Worm (Caenorhabditis elegans) whole organism, midembryonic: Measurements from ENCODE around the gene str-118.

Experiments used
- T22C8.4 ChIP-seq: fragments of 200-800 bp; sonication (Bioruptor generic); IDR thresholded peaks from 2 replicates; pipeline ENCODE4 v1.3.6; 2022; ENCODE audit warnings: missing genetic modification characterization, missing compliant biosample characterization
- flt-1 ChIP-seq: fragments of 200-800 bp; sonication (Bioruptor generic); IDR thresholded peaks from 2 replicates; pipeline ENCODE4 v1.3.6; 2022; ENCODE audit warnings: missing genetic modification characterization, missing compliant biosample characterization
- klf-2 ChIP-seq: fragments of 200-800 bp; sonication (Bioruptor generic); conservative IDR thresholded peaks from 2 replicates; pipeline ENCODE4 v1.3.6; 2022; ENCODE audit warnings: missing genetic modification reagents, missing genetic modification characterization, missing compliant biosample characterization
- ref-1 ChIP-seq: fragments of 200-800 bp; sonication (Bioruptor generic); conservative IDR thresholded peaks from 2 replicates; pipeline ENCODE4 v1.3.6; 2022; ENCODE audit warnings: missing genetic modification reagents, missing genetic modification characterization, missing compliant biosample characterization

ce11 chrV:10070541-10070940, 18.6 kb downstream of the str-118 start, which contains the start of gene nhr-192:
- no peak for TF ChIP-seq ref-1 (GFP tag; lab: Robert Waterston, UW)
- no peak for TF ChIP-seq klf-2 (GFP tag; lab: Robert Waterston, UW)
- no peak for TF ChIP-seq flt-1 (GFP tag; lab: Robert Waterston, UW)
- TF ChIP-seq T22C8.4 (GFP tag; lab: Robert Waterston, UW): no peak
